Comparison of ENCODE assay signal across 6 fruit fly cellular contexts in genomic region chrX:10771856-10772592, dm6.
TF ChIP-seq lines count a peak whose summit lies in the region.

CG15211 (plus strand) TSS chrX:10772541.

- TF ChIP-seq CTCF in whole organism, embryonic (GFP tag; optimal IDR thresholded peaks at IDR 0.05; lab: Kevin White, UChicago) = peak; percentile 0

TF ChIP-seq in Kc167, 6 proteins besides CTCF, POLR2A, EP300 and RAD21:
- TF ChIP-seq ttk (optimal IDR thresholded peaks at IDR 0.05; lab: Kevin White, UChicago) (no peak), Sin3A (optimal IDR thresholded peaks at IDR 0.05; lab: Kevin White, UChicago) (no peak), Myc (optimal IDR thresholded peaks at IDR 0.05; lab: Kevin White, UChicago) (no peak), insv (optimal IDR thresholded peaks at IDR 0.05; lab: Kevin White, UChicago) (peak; percentile 37), psq (optimal IDR thresholded peaks at IDR 0.05; lab: Kevin White, UChicago) (no peak)

TF ChIP-seq in whole organism, adult, 20 proteins besides CTCF, POLR2A, EP300 and RAD21:
- peak; percentile 11 for TF ChIP-seq CG7045 (GFP tag; optimal IDR thresholded peaks at IDR 0.05; lab: Kevin White, UChicago)
- peak; percentile 16 for TF ChIP-seq Mnt (GFP tag; optimal IDR thresholded peaks at IDR 0.05; lab: Kevin White, UChicago)
- TF ChIP-seq ovo (GFP tag; optimal IDR thresholded peaks at IDR 0.05; lab: Kevin White, UChicago) = peak; percentile 85
- TF ChIP-seq CG1620 (GFP tag; optimal IDR thresholded peaks at IDR 0.05; lab: Kevin White, UChicago) = no peak

TF ChIP-seq in whole organism, embryonic, 481 proteins besides CTCF, POLR2A, EP300 and RAD21 (continues in another document):
- TF ChIP-seq ewg (GFP tag; optimal IDR thresholded peaks at IDR 0.05; lab: Kevin White, UChicago) = peak; percentile 72
- TF ChIP-seq Hmx (GFP tag; optimal IDR thresholded peaks at IDR 0.05; lab: Kevin White, UChicago) = no peak
- peak; percentile 53 for TF ChIP-seq twi (tag; optimal IDR thresholded peaks at IDR 0.05; lab: Kevin White, UChicago)
- peak; percentile 76 for TF ChIP-seq lmd (GFP tag; IDR thresholded peaks at IDR 0.05; lab: Robert Waterston, UW)
- no peak for TF ChIP-seq MESR4 (GFP tag; optimal IDR thresholded peaks at IDR 0.05; lab: Kevin White, UChicago)
- TF ChIP-seq seq (GFP tag; IDR thresholded peaks at IDR 0.05; lab: Robert Waterston, UW) = peak; percentile 63
- TF ChIP-seq HHEX (GFP tag; optimal IDR thresholded peaks at IDR 0.05; lab: Kevin White, UChicago) = peak; percentile 51
- TF ChIP-seq zf30C (GFP tag; optimal IDR thresholded peaks at IDR 0.05; lab: Kevin White, UChicago) = no peak
- TF ChIP-seq CG10321 (GFP tag; IDR thresholded peaks at IDR 0.05; lab: Robert Waterston, UW) = 0 out of 2 replicates have a peak, but pooled peaks have one; percentile 11
- TF ChIP-seq PHDP (tag; optimal IDR thresholded peaks at IDR 0.05; lab: Kevin White, UChicago) = peak; percentile 77
- no peak for TF ChIP-seq mam (GFP tag; optimal IDR thresholded peaks at IDR 0.05; lab: Kevin White, UChicago)
- peak; percentile 62 for TF ChIP-seq CG2875 (GFP tag; optimal IDR thresholded peaks at IDR 0.05; lab: Kevin White, UChicago)
- no peak for TF ChIP-seq Myb (GFP tag; optimal IDR thresholded peaks at IDR 0.05; lab: Kevin White, UChicago)
- peak; percentile 40 for TF ChIP-seq CG12104 (GFP tag; optimal IDR thresholded peaks at IDR 0.05; lab: Kevin White, UChicago)
- peak; percentile 84 for TF ChIP-seq phol (tag; optimal IDR thresholded peaks at IDR 0.05; lab: Kevin White, UChicago)
- no peak for TF ChIP-seq Doc2 (GFP tag; IDR thresholded peaks at IDR 0.05; lab: Robert Waterston, UW)
- peak; percentile 41 for TF ChIP-seq CG1603 (tag; optimal IDR thresholded peaks at IDR 0.05; lab: Kevin White, UChicago)
- TF ChIP-seq CG16779 (GFP tag; IDR thresholded peaks at IDR 0.05; lab: Robert Waterston, UW) = no peak
- peak; percentile 82 for TF ChIP-seq oc (tag; optimal IDR thresholded peaks at IDR 0.05; lab: Kevin White, UChicago)
- TF ChIP-seq kay (GFP tag; optimal IDR thresholded peaks at IDR 0.05; lab: Kevin White, UChicago) = peak; percentile 34
- peak in 1 of 2 experiments; percentile 82 for TF ChIP-seq Hr51 (GFP tag; optimal IDR thresholded peaks at IDR 0.05; lab: Kevin White, UChicago)

TF ChIP-seq in whole organism, prepupa, 60 proteins besides CTCF, POLR2A, EP300 and RAD21 (continues in another document):
- TF ChIP-seq CG10669 (GFP tag; optimal IDR thresholded peaks at IDR 0.05; lab: Kevin White, UChicago) (peak; percentile 79), CG16779 (tag; optimal IDR thresholded peaks at IDR 0.05; lab: Kevin White, UChicago) (peak; percentile 55), CG6854 (GFP tag; optimal IDR thresholded peaks at IDR 0.05; lab: Kevin White, UChicago) (peak; percentile 57), Eip93F (GFP tag; optimal IDR thresholded peaks at IDR 0.05; lab: Kevin White, UChicago) (peak; percentile 42), Eip75B (GFP tag; optimal IDR thresholded peaks at IDR 0.05; lab: Kevin White, UChicago) (peak; percentile 75), acj6 (GFP tag; optimal IDR thresholded peaks at IDR 0.05; lab: Kevin White, UChicago) (peak; percentile 80), Hr4 (GFP tag; optimal IDR thresholded peaks at IDR 0.05; lab: Kevin White, UChicago) (peak; percentile 68), Ets96B (tag; optimal IDR thresholded peaks at IDR 0.05; lab: Kevin White, UChicago) (peak; percentile 89), Sox15 (GFP tag; optimal IDR thresholded peaks at IDR 0.05; lab: Kevin White, UChicago) (peak; percentile 55), Lpt (GFP tag; optimal IDR thresholded peaks at IDR 0.05; lab: Kevin White, UChicago) (peak; percentile 87), Ets21C (GFP tag; optimal IDR thresholded peaks at IDR 0.05; lab: Kevin White, UChicago) (peak; percentile 20), CG4318 (GFP tag; optimal IDR thresholded peaks at IDR 0.05; lab: Kevin White, UChicago) (peak; percentile 77), salr (GFP tag; optimal IDR thresholded peaks at IDR 0.05; lab: Kevin White, UChicago) (peak; percentile 68 to 87), CG15336 (GFP tag; IDR thresholded peaks at IDR 0.05; lab: Robert Waterston, UW) (peak; percentile 86), CG6792 (GFP tag; optimal IDR thresholded peaks at IDR 0.05; lab: Kevin White, UChicago) (peak; percentile 68), Met (GFP tag; optimal IDR thresholded peaks at IDR 0.05; lab: Kevin White, UChicago) (peak; percentile 64), CG32006 (GFP tag; optimal IDR thresholded peaks at IDR 0.05; lab: Kevin White, UChicago) (peak; percentile 90), ss (GFP tag; optimal IDR thresholded peaks at IDR 0.05; lab: Kevin White, UChicago) (peak; percentile 78 to 88), dsx (GFP tag; optimal IDR thresholded peaks at IDR 0.05; lab: Kevin White, UChicago; ENCODE audit: poor library complexity, severe bottlenecking) (peak; percentile 92), CG10631 (GFP tag; optimal IDR thresholded peaks at IDR 0.05; lab: Kevin White, UChicago) (peak; percentile 85), CG3919 (GFP tag; optimal IDR thresholded peaks at IDR 0.05; lab: Kevin White, UChicago) (peak; percentile 82)

TF ChIP-seq in whole organism, pupa, 21 proteins besides CTCF, POLR2A, EP300 and RAD21:
- TF ChIP-seq CG34367 (tag; optimal IDR thresholded peaks at IDR 0.05; lab: Kevin White, UChicago) = peak; percentile 83
- peak; percentile 81 for TF ChIP-seq CG32121 (GFP tag; IDR thresholded peaks at IDR 0.05; lab: Robert Waterston, UW)
- TF ChIP-seq CG12605 (GFP tag; IDR thresholded peaks at IDR 0.05; lab: Robert Waterston, UW) = peak; percentile 43
- peak; percentile 40 for TF ChIP-seq EcR (GFP tag; optimal IDR thresholded peaks at IDR 0.05; lab: Kevin White, UChicago)
- peak; percentile 73 for TF ChIP-seq Pif1B (GFP tag; optimal IDR thresholded peaks at IDR 0.05; lab: Kevin White, UChicago)
- TF ChIP-seq fd96Ca (GFP tag; IDR thresholded peaks at IDR 0.05; lab: Robert Waterston, UW) = peak; percentile 70; the same call in 2 of the 3 replicates
- peak; percentile 84 for TF ChIP-seq CG17806 (tag; optimal IDR thresholded peaks at IDR 0.05; lab: Kevin White, UChicago)
- TF ChIP-seq rn (GFP tag; IDR thresholded peaks at IDR 0.05; lab: Robert Waterston, UW) = peak; percentile 57; the same call in 1 of the 2 replicates
- peak; percentile 88 for TF ChIP-seq CG9948 (tag; optimal IDR thresholded peaks at IDR 0.05; lab: Kevin White, UChicago)
- peak; percentile 87 for TF ChIP-seq CG8159 (tag; optimal IDR thresholded peaks at IDR 0.05; lab: Kevin White, UChicago)
- TF ChIP-seq CG10348 (GFP tag; IDR thresholded peaks at IDR 0.05; lab: Robert Waterston, UW) = no peak
- peak; percentile 60 for TF ChIP-seq Ets98B (GFP tag; IDR thresholded peaks at IDR 0.05; lab: Robert Waterston, UW)
- peak; percentile 88 for TF ChIP-seq CG8301 (tag; optimal IDR thresholded peaks at IDR 0.05; lab: Kevin White, UChicago)
- TF ChIP-seq CG15710 (tag; optimal IDR thresholded peaks at IDR 0.05; lab: Kevin White, UChicago) = peak; percentile 88
- peak; percentile 59 for TF ChIP-seq D1 (tag; optimal IDR thresholded peaks at IDR 0.05; lab: Kevin White, UChicago)
- peak; percentile 92 for TF ChIP-seq CG14655 (GFP tag; optimal IDR thresholded peaks at IDR 0.05; lab: Kevin White, UChicago)
- peak; percentile 79 for TF ChIP-seq Pif1A (GFP tag; optimal IDR thresholded peaks at IDR 0.05; lab: Kevin White, UChicago)
- TF ChIP-seq CG13204 (GFP tag; optimal IDR thresholded peaks at IDR 0.05; lab: Kevin White, UChicago) = peak; percentile 88
- peak; percentile 73 for TF ChIP-seq gl (tag; optimal IDR thresholded peaks at IDR 0.05; lab: Kevin White, UChicago)
- peak; percentile 61 for TF ChIP-seq Snoo (tag; optimal IDR thresholded peaks at IDR 0.05; lab: Kevin White, UChicago)
- peak; percentile 83 for TF ChIP-seq CG4496 (GFP tag; IDR thresholded peaks at IDR 0.05; lab: Robert Waterston, UW)
TF ChIP-seq in whole organism, pupa: peak in this region for 20.

TF ChIP-seq in whole organism, wandering third instar larva, 38 proteins besides CTCF, POLR2A, EP300 and RAD21:
- TF ChIP-seq OdsH (GFP tag; optimal IDR thresholded peaks at IDR 0.05; lab: Kevin White, UChicago) (peak; percentile 26), CG9705 (GFP tag; optimal IDR thresholded peaks at IDR 0.05; lab: Kevin White, UChicago) (no peak), GATAd (GFP tag; optimal IDR thresholded peaks at IDR 0.05; lab: Kevin White, UChicago) (no peak), dmrt93B (GFP tag; optimal IDR thresholded peaks at IDR 0.05; lab: Kevin White, UChicago) (peak; percentile 17), Rel (GFP tag; optimal IDR thresholded peaks at IDR 0.05; lab: Kevin White, UChicago) (peak; percentile 39), Rel (tag; optimal IDR thresholded peaks at IDR 0.05; lab: Kevin White, UChicago) (no peak), psq (GFP tag; optimal IDR thresholded peaks at IDR 0.05; lab: Kevin White, UChicago) (peak; percentile 49), rgr (GFP tag; optimal IDR thresholded peaks at IDR 0.05; lab: Kevin White, UChicago) (peak; percentile 38), brk (GFP tag; optimal IDR thresholded peaks at IDR 0.05; lab: Kevin White, UChicago) (peak; percentile 11), br (GFP tag; optimal IDR thresholded peaks at IDR 0.05; lab: Kevin White, UChicago) (peak; percentile 41), HLH106 (tag; optimal IDR thresholded peaks at IDR 0.05; lab: Kevin White, UChicago) (peak; percentile 52), Dif (GFP tag; optimal IDR thresholded peaks at IDR 0.05; lab: Kevin White, UChicago; ENCODE audit: partially characterized antibody) (peak; percentile 59), Mio (GFP tag; optimal IDR thresholded peaks at IDR 0.05; lab: Kevin White, UChicago) (no peak), h (GFP tag; optimal IDR thresholded peaks at IDR 0.05; lab: Kevin White, UChicago) (peak; percentile 39), Hnf4 (GFP tag; optimal IDR thresholded peaks at IDR 0.05; lab: Kevin White, UChicago) (peak; percentile 4), jim (GFP tag; optimal IDR thresholded peaks at IDR 0.05; lab: Kevin White, UChicago) (no peak), sv (GFP tag; optimal IDR thresholded peaks at IDR 0.05; lab: Kevin White, UChicago) (peak; percentile 39), woc (GFP tag; optimal IDR thresholded peaks at IDR 0.05; lab: Kevin White, UChicago) (peak; percentile 41), Sp1 (GFP tag; optimal IDR thresholded peaks at IDR 0.05; lab: Kevin White, UChicago) (peak; percentile 50), foxo (GFP tag; optimal IDR thresholded peaks at IDR 0.05; lab: Kevin White, UChicago) (peak in 1 of 2 experiments; percentile 64), fru (GFP tag; optimal IDR thresholded peaks at IDR 0.05; lab: Kevin White, UChicago) (peak; percentile 37), ey (GFP tag; optimal IDR thresholded peaks at IDR 0.05; lab: Kevin White, UChicago) (peak; percentile 40), Abd-B (GFP tag; optimal IDR thresholded peaks at IDR 0.05; lab: Kevin White, UChicago) (no peak), dl (GFP tag; optimal IDR thresholded peaks at IDR 0.05; lab: Kevin White, UChicago; ENCODE audit: insufficient read depth in 1 of 2, partially characterized antibody in 2 of 2) (peak in 1 of 2 experiments; percentile 39)
